Worm (Caenorhabditis elegans): Measurements from ENCODE around the gene C01C4.2.

DNA sequence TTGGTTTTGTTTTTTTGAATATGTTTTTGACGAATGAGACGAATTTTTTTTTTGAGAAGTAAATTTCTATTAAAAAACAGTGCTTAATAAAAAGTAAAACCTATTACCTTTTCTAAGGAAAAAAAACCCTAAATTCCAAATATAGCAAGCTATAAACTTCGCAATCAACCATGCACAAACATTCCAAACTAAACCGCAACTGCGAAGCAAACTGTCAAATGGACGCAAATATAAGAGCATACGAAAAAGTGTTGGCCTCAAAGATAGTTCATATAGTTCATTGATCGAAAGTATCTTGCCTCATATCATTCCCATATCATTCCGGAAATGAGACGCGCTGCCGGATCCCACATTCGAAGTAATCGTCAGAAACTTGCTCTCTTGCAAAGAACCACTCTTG is 18.3 kb upstream of the C01C4.2 start, which contains the start of gene C01C4.3:
- TF ChIP-seq ceh-28 (tag; optimal IDR thresholded peaks at IDR 0.05) = no peak
- no peak for TF ChIP-seq madf-5 (GFP tag; IDR thresholded peaks at IDR 0.05)
- TF ChIP-seq ctbp-1 (GFP tag; IDR thresholded peaks at IDR 0.05) = no peak
- TF ChIP-seq skn-1 (tag; optimal IDR thresholded peaks at IDR 0.05) = no peak
- no peak for TF ChIP-seq lin-1 (GFP tag; IDR thresholded peaks at IDR 0.05)
- no peak for TF ChIP-seq pha-4 (GFP tag; IDR thresholded peaks at IDR 0.05)
- TF ChIP-seq pha-4 (tag; optimal IDR thresholded peaks at IDR 0.05) = no peak
- no peak for TF ChIP-seq ama-1 (optimal IDR thresholded peaks at IDR 0.05)
- no peak for TF ChIP-seq ZK546.5 (tag; optimal IDR thresholded peaks at IDR 0.05)
